Fruit fly (Drosophila melanogaster) S2 (cell line): ENCODE results near the gene Moe.
A peak's percentile ranks its signal among the peaks of the same experiment; 100 is the strongest.

Source experiments
- CG8478 ChIP-seq: fragments of >200 bp; optimal IDR thresholded peaks from 2 replicates; lab custom pipeline; 2018
- CTCF ChIP-seq, 2 experiments: fragments of >200 bp; optimal IDR thresholded peaks; 2 replicates each; lab custom pipeline; 2018

- TF ChIP-seq CTCF (optimal IDR thresholded peaks at IDR 0.05; lab: Kevin White, UChicago) (peak; percentile 35 to 53), CG8478 (lab: Kevin White, UChicago) (no peak)
Measured at dm6 chrX:8859517-8859916, 38.6 kb downstream of the Moe start.
